Worm (Caenorhabditis elegans) whole organism, L1 larva: Measurements from ENCODE around the gene pgph-2.

Experiments
- C16A3.4 ChIP-seq: fragments of 150-350 bp; optimal IDR thresholded peaks from 2 replicates; lab custom pipeline; 2014; ENCODE audit warnings: missing biosample characterization, missing genetic modification characterization
- C34B4.2 ChIP-seq: sonication (generic microtip); optimal IDR thresholded peaks from 2 replicates; lab custom pipeline; 2017; ENCODE audit warnings: mild to moderate bottlenecking, missing genetic modification characterization, missing compliant biosample characterization
- F16B12.6 ChIP-seq: fragments of 150-350 bp; optimal IDR thresholded peaks from 2 replicates; lab custom pipeline; 2014; ENCODE audit warnings: missing biosample characterization, missing genetic modification characterization
- Y116A8C.19 ChIP-seq: sonication (generic microtip); optimal IDR thresholded peaks from 2 replicates; lab custom pipeline; 2016; ENCODE audit warnings: missing compliant biosample characterization, missing genetic modification characterization, borderline replicate concordance
- alr-1 ChIP-seq: fragments of 200-800 bp; sonication (Bioruptor generic); optimal IDR thresholded peaks from 2 replicates; lab custom pipeline; 2018; ENCODE audit warnings: borderline replicate concordance, mild to moderate bottlenecking, missing genetic modification characterization, missing compliant biosample characterization
- blmp-1 ChIP-seq: fragments of 150-350 bp; optimal IDR thresholded peaks from 2 replicates; lab custom pipeline; 2014; ENCODE audit warnings: missing biosample characterization, missing genetic modification characterization
- ceh-90 ChIP-seq: sonication (generic microtip); optimal IDR thresholded peaks from 2 replicates; lab custom pipeline; 2016; ENCODE audit warnings: missing genetic modification characterization, missing compliant biosample characterization
- ces-1 ChIP-seq: fragments of 150-350 bp; optimal IDR thresholded peaks from 2 replicates; lab custom pipeline; 2014; ENCODE audit warnings: missing biosample characterization, missing genetic modification reagents, missing genetic modification characterization
- dpl-1 ChIP-seq, 3 experiments: fragments of 150-350 bp in 2 of 3; sonication (generic microtip) in 1 of 3; optimal IDR thresholded peaks; 2 replicates each; lab custom pipeline; 2014 to 2017; ENCODE audit warnings: missing biosample characterization in 3 of 3, missing genetic modification characterization in 3 of 3, missing genetic modification reagents in 3 of 3
- egl-27 ChIP-seq, 2 experiments: fragments of 150-350 bp in 1 of 2; sonication (generic microtip); optimal IDR thresholded peaks; 3 replicates each; lab custom pipeline; 2017 to 2018; ENCODE audit warnings: missing biosample characterization in 2 of 2, missing genetic modification characterization in 2 of 2, missing genetic modification reagents in 2 of 2
- elt-2 ChIP-seq: sonication (generic microtip); optimal IDR thresholded peaks from 2 replicates; lab custom pipeline; 2016; ENCODE audit warnings: missing genetic modification characterization, mild to moderate bottlenecking, inconsistent platforms, missing compliant biosample characterization, missing genetic modification reagents
- elt-3 ChIP-seq, 6 experiments: fragments of 150-350 bp in 1 of 6; sonication (generic microtip); optimal IDR thresholded peaks; 2 replicates each; lab custom pipeline; 2017 to 2018; ENCODE audit warnings: missing biosample characterization in 6 of 6, missing genetic modification characterization in 6 of 6, inconsistent platforms in 1 of 6
- fkh-8 ChIP-seq: sonication (generic microtip); optimal IDR thresholded peaks from 2 replicates; lab custom pipeline; 2016; ENCODE audit warnings: mild to moderate bottlenecking, missing genetic modification characterization, missing compliant biosample characterization
- grh-1 ChIP-seq: fragments of 200-800 bp; sonication (Bioruptor generic); IDR thresholded peaks from 2 replicates; pipeline ENCODE4 v1.3.6; 2022; ENCODE audit warnings: missing genetic modification reagents, missing genetic modification characterization, missing compliant biosample characterization
- hlh-17 ChIP-seq: fragments of 200-800 bp; sonication (Bioruptor generic); optimal IDR thresholded peaks from 2 replicates; lab custom pipeline; 2018; ENCODE audit warnings: missing genetic modification characterization, mild to moderate bottlenecking, missing compliant biosample characterization, moderate library complexity, borderline replicate concordance
- hpl-2 ChIP-seq: fragments of 150-350 bp; optimal IDR thresholded peaks from 2 replicates; lab custom pipeline; 2014; ENCODE audit warnings: missing biosample characterization, missing genetic modification reagents, missing genetic modification characterization
- irx-1 ChIP-seq: sonication (generic microtip); optimal IDR thresholded peaks from 2 replicates; lab custom pipeline; 2016; ENCODE audit warnings: missing genetic modification characterization, missing compliant biosample characterization
- isw-1 ChIP-seq: fragments of 200-800 bp; sonication (Bioruptor generic); IDR thresholded peaks from 2 replicates; pipeline ENCODE4 v1.3.6; 2022; ENCODE audit warnings: missing genetic modification characterization, missing compliant biosample characterization
- lin-13 ChIP-seq: fragments of 150-350 bp; optimal IDR thresholded peaks from 2 replicates; lab custom pipeline; 2014; ENCODE audit warnings: missing biosample characterization, missing genetic modification reagents, missing genetic modification characterization
- lin-14 ChIP-seq: fragments of 200-800 bp; sonication (Bioruptor generic); optimal IDR thresholded peaks from 2 replicates; lab custom pipeline; 2018; ENCODE audit warnings: mild to moderate bottlenecking, missing genetic modification characterization, moderate library complexity, missing compliant biosample characterization
- lin-15B ChIP-seq: fragments of 150-350 bp; sonication (generic microtip); optimal IDR thresholded peaks from 3 replicates; lab custom pipeline; 2014; ENCODE audit warnings: missing biosample characterization, missing genetic modification characterization
- lin-35 ChIP-seq, 2 experiments: fragments of 150-350 bp; optimal IDR thresholded peaks; 2 replicates each; lab custom pipeline; 2014; ENCODE audit warnings: missing biosample characterization in 2 of 2, missing genetic modification characterization in 2 of 2, missing genetic modification reagents in 2 of 2
- mep-1 ChIP-seq: fragments of 150-350 bp; optimal IDR thresholded peaks from 2 replicates; lab custom pipeline; 2014; ENCODE audit warnings: missing biosample characterization, missing genetic modification characterization
- nhr-12 ChIP-seq: sonication (generic microtip); optimal IDR thresholded peaks from 2 replicates; lab custom pipeline; 2017; ENCODE audit warnings: missing biosample characterization, missing genetic modification characterization
- nhr-76 ChIP-seq: sonication (generic microtip); optimal IDR thresholded peaks from 2 replicates; lab custom pipeline; 2017; ENCODE audit warnings: missing biosample characterization, missing genetic modification characterization
- nhr-77 ChIP-seq: fragments of 150-350 bp; optimal IDR thresholded peaks from 2 replicates; lab custom pipeline; 2014; ENCODE audit warnings: missing biosample characterization, missing genetic modification characterization
- nhr-85 ChIP-seq: sonication (generic microtip); peaks from one replicate; lab custom pipeline; 2016; ENCODE audit warnings: missing genetic modification characterization, inconsistent platforms, missing compliant biosample characterization
- pqm-1 ChIP-seq: sonication (generic microtip); optimal IDR thresholded peaks from 3 replicates; lab custom pipeline; 2017; ENCODE audit warnings: missing biosample characterization, missing genetic modification characterization
- snpc-4 ChIP-seq: fragments of 150-350 bp; optimal IDR thresholded peaks from 2 replicates; lab custom pipeline; 2014; ENCODE audit warnings: missing biosample characterization, missing genetic modification characterization
- sptf-1 ChIP-seq: fragments of 150-350 bp; optimal IDR thresholded peaks from 2 replicates; lab custom pipeline; 2014; ENCODE audit warnings: missing biosample characterization, missing genetic modification characterization
- swsn-7 ChIP-seq: sonication (generic microtip); optimal IDR thresholded peaks from 2 replicates; lab custom pipeline; 2016; ENCODE audit warnings: missing genetic modification characterization, missing compliant biosample characterization
- tlp-1 ChIP-seq: fragments of 150-350 bp; optimal IDR thresholded peaks from 2 replicates; lab custom pipeline; 2014; ENCODE audit warnings: missing biosample characterization, missing genetic modification characterization
- unc-30 ChIP-seq: sonication (generic microtip); optimal IDR thresholded peaks from 2 replicates; lab custom pipeline; 2017; ENCODE audit warnings: missing biosample characterization, missing genetic modification characterization
- unc-62 ChIP-seq: fragments of 150-350 bp; optimal IDR thresholded peaks from 2 replicates; lab custom pipeline; 2014; ENCODE audit warnings: missing biosample characterization, missing genetic modification reagents, missing genetic modification characterization
- unc-98 ChIP-seq: fragments of 200-800 bp; sonication (Bioruptor generic); IDR thresholded peaks from 2 replicates; pipeline ENCODE4 v1.3.6; 2022; ENCODE audit warnings: missing genetic modification characterization, missing compliant biosample characterization
- vab-15 ChIP-seq: sonication (generic microtip); optimal IDR thresholded peaks from 2 replicates; lab custom pipeline; 2017; ENCODE audit warnings: missing genotype, mild to moderate bottlenecking, missing genetic modification characterization, missing compliant biosample characterization

The pgph-2 gene

DNA sequence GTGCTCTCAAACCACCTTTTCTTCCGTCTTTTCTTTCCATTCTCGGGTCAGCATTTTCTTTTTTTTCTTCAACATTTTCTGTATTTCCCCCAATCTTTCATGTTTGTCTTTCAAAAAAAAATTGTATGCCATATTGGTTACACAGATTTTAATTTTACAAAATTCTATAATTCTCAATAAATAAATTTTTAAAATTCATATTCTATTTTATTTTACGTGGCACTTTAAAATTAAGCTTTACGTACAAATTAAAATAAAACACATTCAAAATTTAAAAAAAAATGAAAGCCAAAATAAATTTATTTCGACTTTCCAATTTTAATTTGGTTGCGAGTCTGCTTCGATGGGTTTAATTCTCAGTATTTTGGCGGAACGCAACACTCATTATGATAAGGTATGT, 40.5 kb downstream of the pgph-2 start, which contains the start of gene ZC250.5 (continued):
- TF ChIP-seq dpl-1 (GFP tag; optimal IDR thresholded peaks at IDR 0.05; lab: Kevin White, UChicago), result no peak
- TF ChIP-seq hlh-17 (GFP tag; lab: Kevin White, UChicago), result no peak
- no peak for TF ChIP-seq lin-35 (GFP tag; optimal IDR thresholded peaks at IDR 0.05; lab: Kevin White, UChicago)

DNA sequence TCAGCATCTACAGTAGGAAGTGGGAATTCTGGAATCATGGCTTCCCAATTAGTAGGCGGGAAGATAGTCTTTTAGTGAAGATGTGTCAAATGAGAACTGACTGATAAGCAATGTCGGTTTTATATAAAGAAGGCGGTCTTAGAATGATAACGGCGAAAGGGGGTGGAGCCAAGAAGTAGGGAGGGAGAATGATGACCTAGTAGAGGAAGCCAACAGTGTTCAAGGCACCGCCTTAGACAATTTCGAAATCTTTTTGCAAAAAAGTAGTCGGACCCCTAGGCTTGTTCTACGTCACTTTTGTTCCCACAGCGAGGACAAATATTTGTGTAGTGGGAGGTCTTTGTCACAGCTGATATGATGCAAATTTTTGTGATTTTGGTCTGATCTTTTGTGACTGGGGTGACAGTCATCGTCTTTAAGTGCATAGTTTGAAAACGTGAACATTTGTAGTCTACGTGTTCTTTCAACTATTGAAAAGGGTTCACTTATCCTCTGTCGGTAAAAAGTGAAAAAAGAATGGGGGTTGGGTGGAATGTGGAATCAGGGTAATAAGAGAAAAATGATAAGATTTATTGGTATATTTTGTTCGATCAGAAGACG, 48.2 kb downstream of the pgph-2 start, which contains the start of gene ZC250.4:
Gene ZC250.4, minus strand, starts transcription at position 78 of the 600 bp plus-strand sequence.
- TF ChIP-seq nhr-85 (tag; lab: Kevin White, UChicago) (peak; percentile 48), elt-2 (tag; lab: Kevin White, UChicago) (peak; percentile 7), lin-15B (tag; lab: Kevin White, UChicago) (no peak), ces-1 (GFP tag; lab: Kevin White, UChicago) (no peak), blmp-1 (tag; lab: Kevin White, UChicago) (peak; percentile 6), pqm-1 (peak; percentile 8), nhr-12 (tag; lab: Kevin White, UChicago) (no peak), Y116A8C.19 (tag; lab: Kevin White, UChicago) (no peak), hpl-2 (no peak)

DNA sequence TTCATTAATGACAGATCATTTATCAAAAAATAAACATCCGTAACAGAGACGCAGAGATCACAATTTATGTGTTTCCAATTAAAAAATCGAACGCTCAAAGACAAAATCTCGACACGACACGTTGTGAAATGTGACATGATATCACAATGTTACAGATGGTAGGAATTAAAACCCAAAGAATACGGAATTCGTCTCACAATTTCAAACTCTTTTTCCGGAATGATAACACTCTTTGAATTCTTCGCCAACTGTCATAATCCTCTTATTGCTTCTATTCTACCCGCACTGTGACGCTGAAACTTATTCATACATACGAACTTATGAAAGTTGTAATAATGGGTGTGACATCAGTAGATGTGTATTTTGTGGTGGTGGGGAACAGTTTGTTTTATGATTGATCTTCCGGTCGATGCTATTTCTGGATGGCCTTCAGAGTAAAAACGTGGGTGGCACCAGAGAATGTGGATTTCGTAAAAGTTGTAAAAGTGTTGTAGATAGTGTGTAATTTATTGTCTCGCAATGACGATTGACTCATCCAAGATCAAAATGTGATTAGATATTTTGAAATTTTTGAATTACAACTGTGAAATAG, 51.6 kb downstream of the pgph-2 start:
- TF ChIP-seq nhr-76 (tag; lab: Kevin White, UChicago) (no peak), elt-2 (tag; lab: Kevin White, UChicago) (peak; percentile 64), dpl-1 (GFP tag; optimal IDR thresholded peaks at IDR 0.05; lab: Kevin White, UChicago) (no peak), C34B4.2 (tag; lab: Kevin White, UChicago) (no peak), tlp-1 (tag; lab: Kevin White, UChicago) (no peak), lin-35 (GFP tag; optimal IDR thresholded peaks at IDR 0.05; lab: Kevin White, UChicago) (peak in 1 of 2 experiments; percentile 3), ceh-90 (tag; lab: Kevin White, UChicago) (no peak), alr-1 (tag; lab: Kevin White, UChicago) (no peak), F16B12.6 (tag; lab: Kevin White, UChicago) (no peak)

DNA sequence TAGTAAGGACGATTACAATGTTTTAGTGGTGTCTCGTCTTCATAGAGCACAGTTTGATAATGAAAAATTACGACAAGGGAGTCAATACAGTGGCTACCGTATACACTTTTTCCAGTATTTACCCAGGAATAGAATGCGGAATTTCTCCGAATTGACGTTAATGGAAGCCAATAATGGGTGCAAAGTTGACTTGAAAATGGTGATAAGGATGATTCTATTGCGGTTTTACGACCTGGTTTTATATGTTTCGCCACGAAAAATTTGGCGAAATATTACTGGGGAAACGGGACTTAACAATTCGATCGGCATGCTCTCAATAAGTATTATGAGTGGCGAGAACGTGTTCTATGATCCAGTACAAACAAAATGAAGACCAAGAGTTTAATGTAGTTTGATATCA, 55.0 kb downstream of the pgph-2 start:
- TF ChIP-seq isw-1 (GFP tag; lab: Robert Waterston, UW) (no peak), unc-62 (no peak), fkh-8 (tag; lab: Kevin White, UChicago) (no peak), nhr-77 (no peak), snpc-4 (no peak), C34B4.2 (tag; lab: Kevin White, UChicago) (no peak), unc-98 (GFP tag; lab: Robert Waterston, UW) (no peak), pqm-1 (peak; percentile 22), elt-2 (tag; lab: Kevin White, UChicago) (peak; percentile 56), grh-1 (GFP tag; lab: Robert Waterston, UW) (no peak)

DNA sequence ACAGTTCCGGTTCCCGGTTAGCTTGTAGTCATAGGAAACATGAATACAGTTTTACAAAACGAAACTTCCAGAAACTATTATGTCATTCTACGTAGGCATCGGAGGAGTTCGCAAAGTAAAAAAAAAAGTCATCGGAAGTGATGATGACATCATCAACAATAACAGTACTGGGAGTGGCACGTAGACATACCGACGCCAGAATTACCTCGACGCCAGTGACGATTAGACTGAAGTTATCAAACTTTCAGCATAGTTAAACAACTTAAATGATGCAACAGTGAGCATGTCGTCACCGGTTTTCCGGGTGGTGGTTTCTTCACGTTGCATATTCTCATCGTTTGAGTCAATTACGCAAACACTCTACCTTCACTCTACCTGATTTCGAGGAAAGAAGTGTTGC, 55.5 kb downstream of the pgph-2 start:
- no peak for TF ChIP-seq elt-3 (tag; optimal IDR thresholded peaks at IDR 0.05; lab: Kevin White, UChicago)
- no peak for TF ChIP-seq nhr-76 (tag; lab: Kevin White, UChicago)
- TF ChIP-seq egl-27 (tag; optimal IDR thresholded peaks at IDR 0.05; lab: Kevin White, UChicago), result no peak
- TF ChIP-seq lin-13, result no peak
- TF ChIP-seq unc-30 (tag; lab: Kevin White, UChicago), result no peak
- no peak for TF ChIP-seq C16A3.4
- no peak for TF ChIP-seq vab-15 (tag; lab: Kevin White, UChicago)
- no peak for TF ChIP-seq nhr-12 (tag; lab: Kevin White, UChicago)
- no peak for TF ChIP-seq lin-14 (GFP tag; lab: Kevin White, UChicago)
- no peak for TF ChIP-seq swsn-7 (tag; lab: Kevin White, UChicago)
- no peak for TF ChIP-seq lin-15B (tag; lab: Kevin White, UChicago)
- no peak for TF ChIP-seq irx-1 (tag; lab: Kevin White, UChicago)
- TF ChIP-seq pqm-1, result no peak
- TF ChIP-seq mep-1 (tag; lab: Kevin White, UChicago), result no peak
- TF ChIP-seq sptf-1, result no peak
- TF ChIP-seq, all 84 proteins: peak for 0
